Fruit fly (Drosophila melanogaster) ovary, adult (tissue): ENCODE results near the gene Gpdh3.

Experiments
- CG17801 ChIP-seq: fragments of 200-800 bp; optimal IDR thresholded peaks from 2 replicates; lab custom pipeline; 2019; ENCODE audit warnings: missing biosample characterization, mild to moderate bottlenecking, missing genetic modification characterization, moderate library complexity; ENCODE audit not compliant: partially characterized antibody

Gene Gpdh3

dm6 chr3R:22367126-22368076, 14.4 kb upstream of the Gpdh3 start, which contains the start of the genes Polr3F and PyK:
Gene Polr3F (minus strand): TSS chr3R:22367373.
Gene PyK (plus strand): TSS chr3R:22367536.
- peak; percentile 87 for TF ChIP-seq CG17801

- TF ChIP-seq CG17801: no peak
These were observed 13.6 kb upstream of the Gpdh3 start for dm6 chr3R:22368077-22368776.

- no peak for TF ChIP-seq CG17801
These were observed 13.0 kb upstream of the Gpdh3 start for dm6 chr3R:22368777-22369214.

- TF ChIP-seq CG17801: no peak
These were observed 9.3 kb upstream of the Gpdh3 start, which contains the start of gene CG7069 for dm6 chr3R:22372535-22372934. Gene CG7069 (plus strand): TSS chr3R:22372835.

DNA sequence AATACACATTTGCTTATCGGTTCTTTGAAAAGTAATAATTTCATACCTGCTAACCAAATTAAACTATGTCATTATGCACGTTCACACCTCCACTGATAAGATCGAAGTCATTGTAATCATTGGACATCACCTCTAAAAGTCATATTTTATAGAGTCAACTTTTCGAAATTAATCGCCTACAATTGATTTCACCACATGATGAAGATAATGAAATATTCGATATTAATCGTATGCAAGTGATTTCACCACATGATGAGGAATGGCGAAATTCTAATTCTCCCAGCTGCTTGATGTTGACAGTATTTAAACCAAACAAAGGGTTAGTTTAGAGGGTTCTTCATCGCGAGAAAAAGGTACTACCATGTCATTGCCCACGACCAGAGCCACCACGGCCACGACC, 6.2 kb upstream of the Gpdh3 start, which contains the start of gene CG18596:
Gene CG18596 (plus strand): TSS at position 250 of the 400 bp plus-strand sequence.
- TF ChIP-seq CG17801: peak; percentile 44

- no peak for TF ChIP-seq CG17801
These were observed 1.9 kb upstream of the Gpdh3 start, which contains the start of gene CG34149 for dm6 chr3R:22379942-22380341. Gene CG34149 (plus strand): TSS chr3R:22380128.

DNA sequence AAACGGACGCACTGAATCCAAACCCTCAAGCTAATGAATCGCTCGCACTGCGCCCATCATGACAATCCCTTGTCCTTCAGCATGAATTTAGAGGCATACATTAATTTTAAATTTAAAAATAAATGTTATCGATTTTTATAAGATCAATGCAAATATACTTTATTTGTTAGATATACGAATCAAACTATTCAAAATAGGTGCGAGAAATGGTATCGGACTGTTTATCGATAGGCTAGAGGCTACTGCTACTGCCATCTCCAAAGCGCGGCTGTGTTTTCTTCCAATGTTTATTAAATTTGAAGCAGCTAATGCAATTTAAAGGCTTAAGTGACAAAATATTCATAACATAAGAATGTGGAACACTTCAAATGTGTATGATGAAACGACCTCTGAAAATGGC, 758 bp upstream of the Gpdh3 start, which contains the start of gene CG43342:
Gene CG43342 (plus strand): TSS at position 264 of the 400 bp plus-strand sequence.
- TF ChIP-seq CG17801: no peak

DNA sequence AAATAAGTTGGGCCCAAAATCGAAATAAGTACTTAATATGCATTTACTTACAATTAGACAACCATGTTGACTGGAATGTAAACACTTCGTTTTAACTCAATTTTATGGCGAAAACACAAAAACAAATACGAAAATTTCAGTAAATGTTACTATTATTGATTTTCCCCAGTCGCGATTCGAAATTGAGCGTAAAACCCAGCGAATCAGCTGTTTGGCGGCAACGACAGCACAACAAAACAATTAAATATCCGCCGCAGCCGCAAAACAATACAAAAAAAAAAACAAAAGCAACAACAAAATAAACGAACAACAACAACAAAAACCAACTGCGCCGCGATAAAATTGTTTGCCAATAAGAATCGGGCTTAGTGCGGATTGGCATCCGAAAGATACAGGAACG, 7.8 kb downstream of the Gpdh3 start, which contains the start of the genes CAH8 and CG7059:
Gene CAH8 (minus strand): TSS at position 101 of the 400 bp plus-strand sequence.
Gene CG7059 (plus strand): TSS at position 167 of the 400 bp plus-strand sequence.
- TF ChIP-seq CG17801: no peak

dm6 chr3R:22390109-22390508, 8.3 kb downstream of the Gpdh3 start:
- no peak for TF ChIP-seq CG17801

DNA sequence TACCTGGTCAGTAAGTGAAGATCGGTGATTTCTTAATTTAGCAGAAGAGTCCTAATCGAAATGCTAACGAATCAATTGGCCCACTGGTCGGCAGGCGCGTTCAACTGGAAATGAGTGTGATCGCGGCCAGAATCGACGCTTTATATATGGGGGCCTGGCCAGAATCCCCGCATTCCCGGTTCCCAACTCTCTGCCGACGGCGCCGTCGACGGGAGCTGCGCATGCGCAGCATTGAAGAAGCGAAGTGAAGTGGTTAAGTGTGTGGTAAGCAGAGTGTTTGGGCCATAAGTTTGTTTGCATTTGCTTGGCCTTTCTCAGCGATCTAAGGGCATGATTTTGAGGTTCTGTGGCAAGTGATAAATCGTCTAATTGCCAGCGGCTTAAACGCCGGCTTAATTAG, 12.2 kb downstream of the Gpdh3 start, which contains the start of gene CG13857:
Gene CG13857 (minus strand): TSS at position 101 of the 400 bp plus-strand sequence.
- TF ChIP-seq CG17801: no peak

- TF ChIP-seq CG17801: no peak
These were observed 13.8 kb downstream of the Gpdh3 start for dm6 chr3R:22395409-22396178.

dm6 chr3R:22396238-22396772, 14.5 kb downstream of the Gpdh3 start:
- TF ChIP-seq CG17801: no peak

DNA sequence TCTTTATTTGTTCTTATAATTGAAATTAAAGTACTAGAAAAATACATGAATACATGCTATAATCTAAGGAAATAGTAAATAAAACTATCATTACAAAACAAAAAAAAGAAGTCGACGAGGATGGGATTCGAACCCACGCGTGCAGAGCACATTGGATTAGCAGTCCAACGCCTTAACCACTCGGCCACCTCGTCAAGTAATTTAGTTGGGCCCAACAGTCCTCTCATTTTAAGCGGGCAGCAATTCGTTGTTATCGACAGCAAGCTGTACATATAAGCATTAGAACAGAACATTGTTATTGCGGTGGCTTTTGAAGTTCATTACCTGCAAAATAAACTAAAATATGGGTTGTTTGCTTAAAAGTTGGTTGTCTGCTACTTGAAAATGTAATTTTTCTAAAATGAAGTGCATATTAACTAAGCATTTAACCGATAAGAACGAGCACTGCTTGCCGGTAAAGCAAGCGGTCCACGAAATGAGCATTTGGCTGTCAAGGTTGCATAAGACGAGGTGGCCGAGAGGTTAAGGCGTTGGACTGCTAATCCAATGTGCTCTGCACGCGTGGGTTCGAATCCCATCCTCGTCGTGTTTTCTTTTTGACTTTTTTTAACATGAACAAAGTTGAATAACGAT, 15.3 kb downstream of the Gpdh3 start:
- no peak for TF ChIP-seq CG17801

DNA sequence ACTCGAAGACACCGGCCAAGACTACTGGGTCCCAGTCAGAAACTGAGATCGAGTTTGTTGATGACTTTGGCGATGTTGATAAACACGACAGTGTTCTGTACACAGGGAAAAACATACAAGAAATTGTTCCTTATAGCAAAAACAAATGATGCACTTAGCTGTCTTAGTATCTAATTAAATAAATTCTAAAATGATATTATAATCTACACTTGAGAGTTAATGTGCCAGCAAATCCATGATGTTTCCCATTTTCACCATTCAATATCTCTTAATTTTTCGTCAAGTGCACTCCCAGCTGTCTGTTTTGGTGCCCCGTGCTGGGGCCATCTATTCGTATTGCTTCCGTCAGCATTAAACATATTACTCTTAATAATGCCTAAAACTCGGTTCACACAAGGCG, 18.4 kb downstream of the Gpdh3 start:
- TF ChIP-seq CG17801: no peak

DNA sequence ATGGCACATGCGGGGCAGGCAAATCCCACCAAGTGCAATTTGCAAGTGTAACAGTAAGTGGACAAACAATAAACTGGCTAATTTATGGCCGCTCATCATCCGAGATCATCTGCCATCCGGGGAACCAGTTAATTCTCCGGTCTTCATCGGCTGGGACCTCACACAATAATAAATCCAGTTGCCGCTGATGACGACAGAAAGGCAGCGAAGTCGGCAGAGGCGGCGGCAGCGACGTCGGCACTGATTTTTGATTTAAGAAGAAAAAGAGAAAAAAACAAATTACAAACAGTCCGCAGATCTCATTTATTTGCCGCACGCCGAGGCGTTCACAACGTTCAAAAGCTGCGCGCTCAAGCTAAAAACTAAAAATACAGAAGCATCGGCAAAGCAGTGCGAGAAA, 20.5 kb downstream of the Gpdh3 start, which contains the start of gene CG13856:
Gene CG13856 (plus strand): TSS at position 301 of the 400 bp plus-strand sequence.
- TF ChIP-seq CG17801: no peak
